Fruit fly (Drosophila melanogaster): Measurements from ENCODE around the gene CG42716.
A peak's percentile ranks its signal among the peaks of the same experiment; 100 is the strongest.

CG42716 gene

dm6 chr3L:16001164-16001679, 32.4 kb upstream of the CG42716 start:
- TF ChIP-seq kay (GFP tag; ENCODE audit: borderline replicate concordance) (no peak), cic (GFP tag; optimal IDR thresholded peaks at IDR 0.05) (peak; percentile 77), toe (GFP tag; optimal IDR thresholded peaks at IDR 0.05) (peak; percentile 89), CG7101 (tag; optimal IDR thresholded peaks at IDR 0.05) (peak; percentile 89), cnc (optimal IDR thresholded peaks at IDR 0.05) (no peak), bab1 (GFP tag; optimal IDR thresholded peaks at IDR 0.05) (peak; percentile 45), CG1620 (GFP tag; optimal IDR thresholded peaks at IDR 0.05) (peak; percentile 47), Crg-1 (GFP tag; optimal IDR thresholded peaks at IDR 0.05) (peak; percentile 57), Hr96 (GFP tag; optimal IDR thresholded peaks at IDR 0.05) (peak; percentile 90), tj (GFP tag; optimal IDR thresholded peaks at IDR 0.05) (peak; percentile 50), CG5204 (GFP tag; optimal IDR thresholded peaks at IDR 0.05) (peak; percentile 94), CG33017 (tag; optimal IDR thresholded peaks at IDR 0.05) (peak; percentile 93), Clk (GFP tag; optimal IDR thresholded peaks at IDR 0.05) (peak; percentile 57), ovo (GFP tag; optimal IDR thresholded peaks at IDR 0.05) (peak; percentile 75), pad (GFP tag; optimal IDR thresholded peaks at IDR 0.05) (peak; percentile 59), CG7045 (GFP tag; optimal IDR thresholded peaks at IDR 0.05) (peak; percentile 86), Mnt (GFP tag; optimal IDR thresholded peaks at IDR 0.05) (peak; percentile 57), CG11617 (GFP tag; optimal IDR thresholded peaks at IDR 0.05) (peak; percentile 80), CG14711 (tag; optimal IDR thresholded peaks at IDR 0.05) (peak; percentile 79), CG12768 (GFP tag; optimal IDR thresholded peaks at IDR 0.05) (peak; percentile 91)

- peak; percentile 41 for TF ChIP-seq ovo (GFP tag; optimal IDR thresholded peaks at IDR 0.05)
- TF ChIP-seq kay (GFP tag; ENCODE audit: borderline replicate concordance) = peak; percentile 94
- TF ChIP-seq cic (GFP tag; optimal IDR thresholded peaks at IDR 0.05) = peak; percentile 55
- TF ChIP-seq Crg-1 (GFP tag; optimal IDR thresholded peaks at IDR 0.05) = no peak
- TF ChIP-seq pad (GFP tag; optimal IDR thresholded peaks at IDR 0.05) = no peak
- no peak for TF ChIP-seq CG7045 (GFP tag; optimal IDR thresholded peaks at IDR 0.05)
- TF ChIP-seq CG33017 (tag; optimal IDR thresholded peaks at IDR 0.05) = peak; percentile 79
- no peak for TF ChIP-seq toe (GFP tag; optimal IDR thresholded peaks at IDR 0.05)
- no peak for TF ChIP-seq Mnt (GFP tag; optimal IDR thresholded peaks at IDR 0.05)
- no peak for TF ChIP-seq CG5204 (GFP tag; optimal IDR thresholded peaks at IDR 0.05)
- TF ChIP-seq CG7101 (tag; optimal IDR thresholded peaks at IDR 0.05) = peak; percentile 50
- no peak for TF ChIP-seq Clk (GFP tag; optimal IDR thresholded peaks at IDR 0.05)
- TF ChIP-seq CG1620 (GFP tag; optimal IDR thresholded peaks at IDR 0.05) = no peak
- no peak for TF ChIP-seq tj (GFP tag; optimal IDR thresholded peaks at IDR 0.05)
- no peak for TF ChIP-seq CG14711 (tag; optimal IDR thresholded peaks at IDR 0.05)
- TF ChIP-seq cnc (optimal IDR thresholded peaks at IDR 0.05) = no peak
- peak; percentile 60 for TF ChIP-seq CG11617 (GFP tag; optimal IDR thresholded peaks at IDR 0.05)
- peak; percentile 20 for TF ChIP-seq Hr96 (GFP tag; optimal IDR thresholded peaks at IDR 0.05)
- peak; percentile 40 for TF ChIP-seq CG12768 (GFP tag; optimal IDR thresholded peaks at IDR 0.05)
- TF ChIP-seq bab1 (GFP tag; optimal IDR thresholded peaks at IDR 0.05) = no peak
Measured at dm6 chr3L:16002116-16002716, 31.4 kb upstream of the CG42716 start.

DNA sequence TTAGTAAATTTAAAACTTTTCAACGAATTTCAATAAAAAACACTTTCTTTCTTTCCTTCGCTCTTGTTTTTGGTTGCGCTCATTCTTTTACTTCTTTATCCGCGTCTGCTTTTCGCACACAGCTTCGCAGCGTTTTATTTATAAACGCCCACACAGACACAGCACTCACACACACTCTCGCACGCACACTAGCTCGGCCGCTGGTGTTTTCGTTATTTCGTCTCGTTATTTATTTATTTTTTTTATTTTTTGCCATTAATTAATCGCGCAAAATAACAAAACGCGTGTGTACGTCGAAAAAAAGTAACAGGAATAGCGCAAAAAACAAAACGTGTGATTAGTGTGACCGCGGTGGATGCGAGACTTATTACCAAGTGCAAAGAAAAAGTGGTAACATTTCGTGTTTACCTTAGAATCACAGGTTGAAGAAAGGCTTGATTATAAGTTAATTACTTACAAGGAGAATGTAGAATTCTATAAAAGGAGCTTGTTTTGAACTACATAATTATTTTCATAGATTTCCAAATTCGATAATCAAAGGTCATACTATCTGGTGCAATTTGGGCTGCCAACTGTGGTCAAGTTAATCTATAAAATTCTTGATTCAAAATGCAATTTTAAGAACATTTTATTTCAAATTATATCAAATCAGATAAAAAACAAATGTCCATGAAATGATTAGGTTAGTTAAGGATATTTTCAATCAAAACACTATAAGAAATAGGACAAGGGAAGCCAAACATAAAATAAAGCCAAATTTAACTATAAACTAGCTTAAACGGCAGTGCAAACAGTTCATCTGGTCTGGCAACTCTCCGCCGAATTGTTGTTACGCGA, 29.0 kb upstream of the CG42716 start, which contains the start of the genes hzg and mRpS31:
Gene hzg (minus strand): TSS at position 336 of the 837 bp plus-strand sequence.
Gene mRpS31 (plus strand): TSS at position 793 of the 837 bp plus-strand sequence.
- TF ChIP-seq Clk (GFP tag; optimal IDR thresholded peaks at IDR 0.05) (no peak), tj (GFP tag; optimal IDR thresholded peaks at IDR 0.05) (peak; percentile 39), ovo (GFP tag; optimal IDR thresholded peaks at IDR 0.05) (peak; percentile 35), CG11617 (GFP tag; optimal IDR thresholded peaks at IDR 0.05) (peak; percentile 44), Hr96 (GFP tag; optimal IDR thresholded peaks at IDR 0.05) (peak; percentile 22), CG7045 (GFP tag; optimal IDR thresholded peaks at IDR 0.05) (peak; percentile 25), cic (GFP tag; optimal IDR thresholded peaks at IDR 0.05) (peak; percentile 68), kay (GFP tag; ENCODE audit: borderline replicate concordance) (no peak), CG14711 (tag; optimal IDR thresholded peaks at IDR 0.05) (peak; percentile 49), CG33017 (tag; optimal IDR thresholded peaks at IDR 0.05) (peak; percentile 15), Mnt (GFP tag; optimal IDR thresholded peaks at IDR 0.05) (peak; percentile 62), CG1620 (GFP tag; optimal IDR thresholded peaks at IDR 0.05) (peak; percentile 26), toe (GFP tag; optimal IDR thresholded peaks at IDR 0.05) (peak; percentile 57), Crg-1 (GFP tag; optimal IDR thresholded peaks at IDR 0.05) (no peak), CG7101 (tag; optimal IDR thresholded peaks at IDR 0.05) (peak; percentile 69), bab1 (GFP tag; optimal IDR thresholded peaks at IDR 0.05) (peak; percentile 45), pad (GFP tag; optimal IDR thresholded peaks at IDR 0.05) (no peak), CG12768 (GFP tag; optimal IDR thresholded peaks at IDR 0.05) (peak; percentile 71), cnc (optimal IDR thresholded peaks at IDR 0.05) (no peak), CG5204 (GFP tag; optimal IDR thresholded peaks at IDR 0.05) (no peak)

DNA sequence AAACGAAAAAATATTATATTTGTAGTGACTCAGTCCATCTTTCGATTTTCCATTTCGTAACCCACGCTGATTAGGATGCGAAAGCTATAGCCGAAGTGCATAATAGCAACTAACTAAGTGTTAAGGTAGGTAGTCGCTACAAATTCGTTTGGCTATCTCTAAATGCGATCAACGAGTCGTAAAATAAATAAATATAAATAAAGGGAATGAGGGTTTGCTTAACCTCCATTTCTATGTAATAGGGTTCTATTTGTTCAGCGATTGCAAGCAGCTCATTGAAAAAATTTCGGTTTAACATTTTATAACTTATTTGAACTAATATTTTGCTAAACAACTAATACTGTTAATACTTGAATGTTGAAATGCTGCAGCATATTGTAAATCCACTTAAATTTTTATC, 23.4 kb upstream of the CG42716 start:
- TF ChIP-seq cic (GFP tag; optimal IDR thresholded peaks at IDR 0.05) = peak; percentile 60
- no peak for TF ChIP-seq toe (GFP tag; optimal IDR thresholded peaks at IDR 0.05)
